Worm (Caenorhabditis elegans): Measurements from ENCODE around the gene ZK757.2.

ZK757.2 gene

ce11 chrIII:9824330-9824934 is 54.3 kb downstream of the ZK757.2 start, which contains the start of gene lin-52:
lin-52 (minus strand) TSS chrIII:9824750.
- TF ChIP-seq pha-4 (tag; optimal IDR thresholded peaks at IDR 0.05): peak; percentile 31
- TF ChIP-seq nhr-43 (tag; optimal IDR thresholded peaks at IDR 0.05; ENCODE audit: poor library complexity, severe bottlenecking): peak; percentile 15
- peak; percentile 82 for TF ChIP-seq ama-1 (optimal IDR thresholded peaks at IDR 0.05)
- no peak for TF ChIP-seq egl-5 (tag; optimal IDR thresholded peaks at IDR 0.05)
- TF ChIP-seq nhr-25 (tag; optimal IDR thresholded peaks at IDR 0.05): no peak
- peak; percentile 7 for TF ChIP-seq elt-2 (tag; optimal IDR thresholded peaks at IDR 0.05)
- TF ChIP-seq ZK546.5 (tag; optimal IDR thresholded peaks at IDR 0.05): no peak

Data from whole organism, L3 larva.